Worm (Caenorhabditis elegans) whole organism, early embryonic: ENCODE data around the gene frpr-14.

ENCODE experiments used
- B0310.2 ChIP-seq: sonication (generic microtip); optimal IDR thresholded peaks from 2 replicates; lab custom pipeline; 2016; ENCODE audit warnings: mild to moderate bottlenecking, missing genetic modification characterization, missing compliant biosample characterization
- F13C5.2 ChIP-seq: sonication (generic microtip); optimal IDR thresholded peaks from 2 replicates; lab custom pipeline; 2017; ENCODE audit warnings: mild to moderate bottlenecking, missing genetic modification characterization, inconsistent platforms, missing compliant biosample characterization
- aly-1 ChIP-seq: sonication (generic microtip); optimal IDR thresholded peaks from 2 replicates; lab custom pipeline; 2016; ENCODE audit warnings: missing genetic modification characterization, missing compliant biosample characterization
- ama-1 ChIP-seq: fragments of 150-350 bp; optimal IDR thresholded peaks from 2 replicates; lab custom pipeline; 2014
- ceh-36 ChIP-seq: sonication (generic microtip); optimal IDR thresholded peaks from 2 replicates; lab custom pipeline; 2016; ENCODE audit warnings: missing genetic modification characterization, inconsistent platforms, missing compliant biosample characterization
- ets-7 ChIP-seq: sonication (generic microtip); optimal IDR thresholded peaks from 2 replicates; lab custom pipeline; 2016; ENCODE audit warnings: missing genotype, missing genetic modification characterization, missing compliant biosample characterization
- flt-1 ChIP-seq: fragments of 200-800 bp; sonication (Bioruptor generic); IDR thresholded peaks from 2 replicates; pipeline ENCODE4 v1.3.6; 2022; ENCODE audit warnings: missing genetic modification characterization, missing compliant biosample characterization
- hmbx-1 ChIP-seq: sonication (generic microtip); optimal IDR thresholded peaks from 2 replicates; lab custom pipeline; 2016; ENCODE audit warnings: mild to moderate bottlenecking, missing genetic modification characterization, missing compliant biosample characterization
- hnd-1 ChIP-seq: sonication (generic microtip); optimal IDR thresholded peaks from 2 replicates; lab custom pipeline; 2016; ENCODE audit warnings: missing genetic modification characterization, missing compliant biosample characterization
- pes-1 ChIP-seq: fragments of 200-800 bp; sonication (Bioruptor generic); IDR thresholded peaks from 2 replicates; pipeline ENCODE4 v1.3.6; 2022; ENCODE audit warnings: missing genetic modification reagents, missing genetic modification characterization, missing compliant biosample characterization
- scrt-1 ChIP-seq: fragments of 200-800 bp; sonication (Bioruptor generic); IDR thresholded peaks from 2 replicates; pipeline ENCODE4 v1.3.6; 2022; ENCODE audit warnings: missing genetic modification characterization, missing compliant biosample characterization
- sea-1 ChIP-seq: fragments of 200-800 bp; sonication (Bioruptor generic); conservative IDR thresholded peaks from 2 replicates; pipeline ENCODE4 v1.3.6; 2022; ENCODE audit warnings: missing genetic modification characterization, missing compliant biosample characterization

DNA sequence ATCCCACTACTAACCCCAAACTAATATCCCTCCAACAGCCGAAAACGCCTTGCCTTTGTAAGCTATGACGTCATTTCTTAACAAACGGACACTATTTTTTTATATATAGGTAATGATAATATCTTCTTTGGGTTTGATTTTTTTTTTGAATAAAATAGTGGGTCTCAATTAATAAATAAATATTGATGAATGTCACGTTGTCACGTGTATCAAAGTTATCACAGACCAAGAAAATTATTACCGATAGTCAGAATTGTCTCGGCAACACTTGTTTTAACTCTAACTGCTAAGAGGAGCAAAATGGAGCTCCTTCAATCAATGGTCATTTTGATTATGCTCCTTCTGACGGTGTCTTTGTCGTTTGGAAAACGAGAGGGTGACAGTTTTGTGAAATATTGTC lies 16.8 kb upstream of the frpr-14 start, which contains the start of gene T04B8.1:
- TF ChIP-seq scrt-1 (GFP tag; lab: Robert Waterston, UW), result no peak
- no peak for TF ChIP-seq hmbx-1 (tag; lab: Kevin White, UChicago)
- TF ChIP-seq ama-1, result no peak
- no peak for TF ChIP-seq F13C5.2 (tag; lab: Kevin White, UChicago)
- no peak for TF ChIP-seq flt-1 (GFP tag; lab: Robert Waterston, UW)
- TF ChIP-seq pes-1 (GFP tag; lab: Robert Waterston, UW), result no peak
- TF ChIP-seq sea-1 (GFP tag; lab: Robert Waterston, UW), result no peak
- TF ChIP-seq B0310.2, result no peak
- TF ChIP-seq aly-1 (tag; lab: Kevin White, UChicago), result no peak
- no peak for TF ChIP-seq hnd-1 (tag; lab: Kevin White, UChicago)
- TF ChIP-seq ets-7 (tag; lab: Kevin White, UChicago), result no peak
- TF ChIP-seq ceh-36 (tag; lab: Kevin White, UChicago), result no peak
